Fruit fly (Drosophila melanogaster): ENCODE data around the gene nyo.
A peak's percentile ranks its signal among the peaks of the same experiment; 100 is the strongest.

Gene nyo

DNA sequence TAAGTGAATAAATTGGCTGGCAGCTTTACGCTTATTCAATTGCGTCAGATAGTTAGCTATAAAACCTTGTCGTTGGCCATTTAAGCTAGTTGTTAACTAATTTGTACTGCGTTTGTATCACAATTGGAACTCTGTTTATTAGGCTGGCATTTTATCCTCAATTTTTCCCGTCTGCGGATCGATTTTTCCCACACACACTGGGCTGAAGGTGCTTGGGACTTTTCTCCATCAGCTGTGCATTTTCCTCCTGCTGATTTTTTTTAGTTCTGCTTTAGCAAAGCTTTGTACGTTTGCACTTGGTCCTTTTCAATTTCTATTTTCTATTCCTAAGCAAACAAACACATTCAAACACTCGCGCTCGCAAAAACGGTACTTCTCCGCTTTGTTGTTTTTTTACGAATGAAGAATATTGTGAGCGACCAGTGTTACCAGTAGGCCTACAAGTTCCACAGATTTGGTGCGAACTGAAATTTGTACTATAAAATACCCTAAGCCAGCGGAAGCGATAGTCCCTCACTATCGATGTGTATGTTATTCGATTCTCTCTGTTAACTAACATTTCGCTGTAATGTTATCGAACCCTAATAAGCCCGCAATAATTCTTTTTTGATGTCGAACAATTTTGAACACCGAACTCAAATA, 66.7 kb downstream of the nyo start (continued):
- TF ChIP-seq Sry-β (GFP tag; optimal IDR thresholded peaks at IDR 0.05) (no peak), ftz-f1 (GFP tag; optimal IDR thresholded peaks at IDR 0.05) (peak; percentile 18), CG8281 (tag; optimal IDR thresholded peaks at IDR 0.05) (no peak), Dll (GFP tag; IDR thresholded peaks at IDR 0.05; ENCODE audit: partially characterized antibody) (no peak), hb (GFP tag; IDR thresholded peaks at IDR 0.05; ENCODE audit: partially characterized antibody) (no peak), CoRest (tag; optimal IDR thresholded peaks at IDR 0.05) (peak; percentile 5), Nf-YB (GFP tag; optimal IDR thresholded peaks at IDR 0.05) (peak; percentile 4), Poxn (GFP tag; IDR thresholded peaks at IDR 0.05) (no peak), gt (GFP tag; IDR thresholded peaks at IDR 0.05) (no peak), sug (tag; optimal IDR thresholded peaks at IDR 0.05) (peak; percentile 41), CG5180 (GFP tag; optimal IDR thresholded peaks at IDR 0.05) (no peak), psq (GFP tag; optimal IDR thresholded peaks at IDR 0.05) (no peak), tll (GFP tag; optimal IDR thresholded peaks at IDR 0.05) (no peak), unc-4 (GFP tag; IDR thresholded peaks at IDR 0.05; ENCODE audit: partially characterized antibody) (no peak), kah (GFP tag; optimal IDR thresholded peaks at IDR 0.05) (peak; percentile 25), fd64A (GFP tag; optimal IDR thresholded peaks at IDR 0.05) (no peak), Atf6 (GFP tag; IDR thresholded peaks at IDR 0.05) (no peak), CG12104 (GFP tag; optimal IDR thresholded peaks at IDR 0.05) (no peak), so (GFP tag; IDR thresholded peaks at IDR 0.05) (no peak), HmgZ (tag; optimal IDR thresholded peaks at IDR 0.05) (peak; percentile 79), Xrp1 (GFP tag; IDR thresholded peaks at IDR 0.05) (no peak), CG14860 (GFP tag; IDR thresholded peaks at IDR 0.05; ENCODE audit: partially characterized antibody) (no peak), amos (GFP tag; IDR thresholded peaks at IDR 0.05; ENCODE audit: partially characterized antibody) (no peak), CG8359 (GFP tag; optimal IDR thresholded peaks at IDR 0.05; ENCODE audit: borderline replicate concordance) (no peak), CG10274 (GFP tag; optimal IDR thresholded peaks at IDR 0.05) (no peak), cas (GFP tag; IDR thresholded peaks at IDR 0.05) (no peak), CG8388 (GFP tag; optimal IDR thresholded peaks at IDR 0.05) (no peak), CG11085 (GFP tag; IDR thresholded peaks at IDR 0.05) (no peak), CG6654 (GFP tag; optimal IDR thresholded peaks at IDR 0.05) (no peak), ato (GFP tag; IDR thresholded peaks at IDR 0.05; ENCODE audit: partially characterized antibody) (no peak), twi (tag; optimal IDR thresholded peaks at IDR 0.05) (peak; percentile 7), BEAF-32 (GFP tag; optimal IDR thresholded peaks at IDR 0.05) (peak; percentile 91), ham (GFP tag; IDR thresholded peaks at IDR 0.05) (no peak), CG2678 (tag; optimal IDR thresholded peaks at IDR 0.05) (peak; percentile 16), tin (GFP tag; optimal IDR thresholded peaks at IDR 0.05) (peak; percentile 22), CG18476 (GFP tag; optimal IDR thresholded peaks at IDR 0.05) (no peak), run (tag; optimal IDR thresholded peaks at IDR 0.05) (no peak), Oaz (GFP tag; IDR thresholded peaks at IDR 0.05) (no peak), CG6254 (GFP tag; optimal IDR thresholded peaks at IDR 0.05) (no peak), MBD-R2 (GFP tag; IDR thresholded peaks at IDR 0.05) (no peak), jing (GFP tag; optimal IDR thresholded peaks at IDR 0.05) (no peak), schlank (tag; optimal IDR thresholded peaks at IDR 0.05) (no peak), B-H1 (GFP tag; IDR thresholded peaks at IDR 0.05) (no peak), ttk (GFP tag; IDR thresholded peaks at IDR 0.05) (no peak), CG17359 (tag; optimal IDR thresholded peaks at IDR 0.05) (no peak), CG17829 (tag; optimal IDR thresholded peaks at IDR 0.05) (peak; percentile 84), CG8765 (GFP tag; IDR thresholded peaks at IDR 0.05) (no peak), CG30431 (GFP tag; optimal IDR thresholded peaks at IDR 0.05) (no peak), row (GFP tag; IDR thresholded peaks at IDR 0.05) (no peak), ap (GFP tag; IDR thresholded peaks at IDR 0.05) (no peak)

Data from whole organism, embryonic.